Fruit fly (Drosophila melanogaster) Kc167 (cell line): ENCODE data around the gene mTTF.

ENCODE experiments used
- Myc ChIP-seq: fragments of >200 bp; optimal IDR thresholded peaks from 2 replicates; lab custom pipeline; 2017; ENCODE audit warnings: missing external identifiers
- Sin3A ChIP-seq: fragments of >200 bp; optimal IDR thresholded peaks from 2 replicates; lab custom pipeline; 2018; ENCODE audit warnings: missing external identifiers
- h ChIP-seq: fragments of >200 bp; optimal IDR thresholded peaks from 3 replicates; lab custom pipeline; 2018; ENCODE audit warnings: missing external identifiers
- insv ChIP-seq: fragments of >200 bp; optimal IDR thresholded peaks from 3 replicates; lab custom pipeline; 2018; ENCODE audit warnings: missing external identifiers
- psq ChIP-seq: fragments of >200 bp; optimal IDR thresholded peaks from 2 replicates; lab custom pipeline; 2017; ENCODE audit warnings: missing external identifiers
- ttk ChIP-seq: sonication (Bioruptor generic); optimal IDR thresholded peaks from 2 replicates; lab custom pipeline; 2017; ENCODE audit warnings: missing external identifiers

mTTF gene

dm6 chr2L:14317992-14318391 is 30.6 kb downstream of the mTTF start:
- TF ChIP-seq Sin3A (lab: Kevin White, UChicago): no peak
- TF ChIP-seq psq (lab: Kevin White, UChicago): no peak
- TF ChIP-seq h: no peak
- TF ChIP-seq insv (lab: Kevin White, UChicago): no peak
- no peak for TF ChIP-seq ttk (lab: Kevin White, UChicago)
- no peak for TF ChIP-seq Myc (lab: Kevin White, UChicago)

dm6 chr2L:14316704-14317103 is 31.9 kb downstream of the mTTF start:
- no peak for TF ChIP-seq insv (lab: Kevin White, UChicago)

dm6 chr2L:14308661-14309060 is 39.9 kb downstream of the mTTF start:
- TF ChIP-seq Sin3A (lab: Kevin White, UChicago): no peak
- no peak for TF ChIP-seq ttk (lab: Kevin White, UChicago)
- TF ChIP-seq psq (lab: Kevin White, UChicago): no peak
- no peak for TF ChIP-seq insv (lab: Kevin White, UChicago)
- TF ChIP-seq h: no peak
- no peak for TF ChIP-seq Myc (lab: Kevin White, UChicago)

- TF ChIP-seq Myc (lab: Kevin White, UChicago): no peak
- no peak for TF ChIP-seq psq (lab: Kevin White, UChicago)
- no peak for TF ChIP-seq Sin3A (lab: Kevin White, UChicago)
- no peak for TF ChIP-seq insv (lab: Kevin White, UChicago)
- TF ChIP-seq h: no peak
These were observed 40.4 kb downstream of the mTTF start for dm6 chr2L:14308232-14308631.

dm6 chr2L:14307516-14307915 is 41.1 kb downstream of the mTTF start:
- no peak for TF ChIP-seq insv (lab: Kevin White, UChicago)
- TF ChIP-seq ttk (lab: Kevin White, UChicago): no peak
- no peak for TF ChIP-seq Sin3A (lab: Kevin White, UChicago)
- no peak for TF ChIP-seq psq (lab: Kevin White, UChicago)
- no peak for TF ChIP-seq Myc (lab: Kevin White, UChicago)
- TF ChIP-seq h: no peak

dm6 chr2L:14302478-14302877 is 46.1 kb downstream of the mTTF start:
- no peak for TF ChIP-seq Sin3A (lab: Kevin White, UChicago)
- no peak for TF ChIP-seq Myc (lab: Kevin White, UChicago)
- no peak for TF ChIP-seq ttk (lab: Kevin White, UChicago)
- no peak for TF ChIP-seq insv (lab: Kevin White, UChicago)
- no peak for TF ChIP-seq h
- no peak for TF ChIP-seq psq (lab: Kevin White, UChicago)

- TF ChIP-seq h (no peak), Sin3A (lab: Kevin White, UChicago) (no peak), psq (lab: Kevin White, UChicago) (no peak), insv (lab: Kevin White, UChicago) (no peak), ttk (lab: Kevin White, UChicago) (no peak), Myc (lab: Kevin White, UChicago) (no peak)
These were observed 47.8 kb downstream of the mTTF start for dm6 chr2L:14300718-14301361.
